Fruit fly (Drosophila melanogaster): ENCODE data around the gene toe.
A peak's percentile ranks its signal among the peaks of the same experiment; 100 is the strongest.

The toe gene

DNA sequence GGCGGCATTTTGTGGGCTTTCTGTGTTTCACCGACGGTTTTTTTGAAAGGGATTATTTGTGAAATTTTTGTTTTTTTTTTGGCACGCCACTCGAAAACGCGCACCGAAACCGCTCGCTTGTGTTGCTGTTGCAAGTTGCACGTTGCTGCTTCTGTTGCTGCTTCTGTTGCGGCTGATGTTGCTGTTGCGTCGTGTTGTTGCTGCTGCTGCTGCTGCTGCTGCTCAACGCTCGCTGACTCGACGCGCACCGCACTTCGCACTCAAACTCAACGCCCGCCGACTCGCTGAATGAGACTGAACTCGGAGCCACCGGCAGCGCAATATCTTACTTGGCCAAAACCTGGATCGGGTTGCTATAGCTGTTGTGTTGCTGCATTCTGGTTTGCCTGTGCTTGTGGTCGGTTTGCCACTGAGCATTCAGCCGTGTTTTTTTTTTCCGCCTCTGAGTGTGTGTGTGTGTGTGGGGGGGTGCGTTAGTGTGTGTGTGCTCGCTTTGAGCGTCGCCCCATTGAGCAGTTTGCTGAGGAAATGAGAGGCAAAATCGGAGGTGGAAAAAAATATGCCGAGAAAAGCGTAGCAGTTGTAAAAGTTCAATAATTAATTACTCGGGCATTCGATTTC, at the start of gene toe:
TSS of gene toe (minus strand) at position 277 of the 621 bp plus-strand sequence.
- TF ChIP-seq sv (GFP tag; optimal IDR thresholded peaks at IDR 0.05) (no peak), jim (GFP tag; optimal IDR thresholded peaks at IDR 0.05) (no peak), Dfd (GFP tag; optimal IDR thresholded peaks at IDR 0.05) (peak; percentile 93)

DNA sequence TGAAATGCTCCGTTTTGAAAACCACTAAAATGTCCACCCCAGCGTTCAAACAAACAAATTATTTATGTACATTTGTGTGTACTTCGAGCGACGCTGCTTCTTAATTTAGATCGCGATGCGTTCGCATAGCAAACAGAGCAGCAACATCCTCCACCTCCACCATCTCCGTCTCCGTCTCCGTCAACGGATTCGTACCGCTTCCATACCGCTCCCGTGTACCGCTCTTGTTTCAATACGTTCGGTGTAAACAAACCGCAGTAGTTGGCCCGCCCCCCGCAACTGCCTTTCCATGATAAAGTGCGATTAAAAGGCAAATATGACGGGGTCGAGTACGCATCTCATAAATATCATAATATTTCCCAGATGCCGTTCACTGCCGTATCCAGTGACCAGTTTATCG, 49.8 kb upstream of the toe start, which contains the start of gene CG33725:
TSS of gene CG33725 (plus strand) at position 364 of the 400 bp plus-strand sequence.
- TF ChIP-seq dl (GFP tag; optimal IDR thresholded peaks at IDR 0.05; ENCODE audit: insufficient read depth in 1 of 2, partially characterized antibody in 2 of 2) (no peak), Myc (optimal IDR thresholded peaks at IDR 0.05) (no peak), GATAd (GFP tag; optimal IDR thresholded peaks at IDR 0.05) (no peak), lola (GFP tag; optimal IDR thresholded peaks at IDR 0.05) (no peak), Hr83 (GFP tag; optimal IDR thresholded peaks at IDR 0.05; ENCODE audit: poor library complexity, severe bottlenecking) (no peak), brk (GFP tag; optimal IDR thresholded peaks at IDR 0.05) (no peak), OdsH (GFP tag; optimal IDR thresholded peaks at IDR 0.05) (no peak), Hnf4 (GFP tag; optimal IDR thresholded peaks at IDR 0.05) (no peak), h (GFP tag; optimal IDR thresholded peaks at IDR 0.05) (no peak), sage (GFP tag; optimal IDR thresholded peaks at IDR 0.05) (no peak), Mio (GFP tag; optimal IDR thresholded peaks at IDR 0.05) (no peak), rgr (GFP tag; optimal IDR thresholded peaks at IDR 0.05) (no peak), Dif (GFP tag; optimal IDR thresholded peaks at IDR 0.05; ENCODE audit: partially characterized antibody) (no peak), CrebA (GFP tag; optimal IDR thresholded peaks at IDR 0.05; ENCODE audit: borderline replicate concordance) (no peak), dsf (GFP tag; optimal IDR thresholded peaks at IDR 0.05; ENCODE audit: borderline replicate concordance) (no peak), Dfd (GFP tag; optimal IDR thresholded peaks at IDR 0.05) (no peak), ey (GFP tag; optimal IDR thresholded peaks at IDR 0.05) (no peak), foxo (GFP tag; optimal IDR thresholded peaks at IDR 0.05) (no peak)

DNA sequence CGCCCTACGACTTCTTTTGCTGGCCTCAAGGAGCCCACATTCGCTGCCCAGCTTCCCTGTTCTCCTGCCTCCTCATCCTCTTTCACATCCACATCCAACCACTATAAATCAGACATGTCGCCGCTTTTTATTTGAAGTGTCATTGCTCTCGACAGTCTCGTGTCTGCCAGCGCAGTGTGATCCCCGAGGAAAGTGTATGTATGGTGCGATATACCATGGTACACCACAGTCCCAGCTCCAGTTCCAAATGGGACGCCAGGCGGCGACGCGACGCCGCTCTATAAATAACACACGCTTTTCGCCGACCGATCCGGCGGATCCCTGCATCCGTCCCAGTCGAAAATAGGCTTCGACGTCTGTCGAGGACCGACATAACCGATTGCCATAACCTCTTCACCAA, 45.8 kb upstream of the toe start:
- TF ChIP-seq foxo (GFP tag; optimal IDR thresholded peaks at IDR 0.05), result no peak
- no peak for TF ChIP-seq h (GFP tag; optimal IDR thresholded peaks at IDR 0.05)
- TF ChIP-seq Dfd (GFP tag; optimal IDR thresholded peaks at IDR 0.05), result no peak
- no peak for TF ChIP-seq N (GFP tag; optimal IDR thresholded peaks at IDR 0.05)
- TF ChIP-seq brk (GFP tag; optimal IDR thresholded peaks at IDR 0.05), result no peak
- no peak for TF ChIP-seq tai (GFP tag; optimal IDR thresholded peaks at IDR 0.05)
- no peak for TF ChIP-seq dl (GFP tag; optimal IDR thresholded peaks at IDR 0.05; ENCODE audit: insufficient read depth in 1 of 2, partially characterized antibody in 2 of 2)
- TF ChIP-seq sage (GFP tag; optimal IDR thresholded peaks at IDR 0.05), result no peak
- TF ChIP-seq Hr83 (GFP tag; optimal IDR thresholded peaks at IDR 0.05; ENCODE audit: poor library complexity, severe bottlenecking), result no peak
- TF ChIP-seq dmrt93B (GFP tag; optimal IDR thresholded peaks at IDR 0.05), result no peak
- no peak for TF ChIP-seq pan (optimal IDR thresholded peaks at IDR 0.05)
- no peak for TF ChIP-seq Hr78 (GFP tag; optimal IDR thresholded peaks at IDR 0.05)
- no peak for TF ChIP-seq Mio (GFP tag; optimal IDR thresholded peaks at IDR 0.05)
- TF ChIP-seq CG9705 (GFP tag; optimal IDR thresholded peaks at IDR 0.05), result no peak
- no peak for TF ChIP-seq lola (GFP tag; optimal IDR thresholded peaks at IDR 0.05)
- TF ChIP-seq CrebA (GFP tag; optimal IDR thresholded peaks at IDR 0.05; ENCODE audit: borderline replicate concordance), result no peak
- no peak for TF ChIP-seq rgr (GFP tag; optimal IDR thresholded peaks at IDR 0.05)
- no peak for TF ChIP-seq br (GFP tag; optimal IDR thresholded peaks at IDR 0.05)
- no peak for TF ChIP-seq psq (GFP tag; optimal IDR thresholded peaks at IDR 0.05)

DNA sequence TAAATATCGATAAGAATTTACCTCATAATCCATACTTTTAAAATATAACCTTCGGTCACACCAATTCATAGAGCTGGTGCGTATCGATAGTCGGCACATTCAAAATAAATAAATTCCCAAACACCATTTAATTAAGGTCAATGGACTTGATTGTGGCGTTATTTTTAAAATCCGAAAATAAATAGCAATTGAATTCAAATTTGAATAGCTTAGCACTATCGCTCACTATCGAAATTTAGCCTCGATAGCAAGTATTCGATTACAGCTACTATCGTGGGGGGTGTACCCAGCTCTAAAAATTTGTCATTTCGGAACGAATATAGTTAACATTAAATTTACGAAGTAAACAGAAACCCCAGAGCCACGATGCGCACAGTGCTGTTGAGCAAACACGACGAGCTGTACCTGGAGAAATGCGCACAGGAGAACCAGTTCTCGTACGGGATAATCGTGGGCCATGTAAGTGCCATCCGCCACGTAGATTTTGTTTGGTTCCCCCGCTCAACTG, 39.1 kb upstream of the toe start, which contains the start of gene CG10616:
TSS of gene CG10616 (plus strand) at position 258 of the 508 bp plus-strand sequence.
- TF ChIP-seq sage (GFP tag; optimal IDR thresholded peaks at IDR 0.05) (no peak), CG9705 (GFP tag; optimal IDR thresholded peaks at IDR 0.05) (no peak), psq (GFP tag; optimal IDR thresholded peaks at IDR 0.05) (no peak), ey (GFP tag; optimal IDR thresholded peaks at IDR 0.05) (no peak), OdsH (GFP tag; optimal IDR thresholded peaks at IDR 0.05) (no peak), CrebA (GFP tag; optimal IDR thresholded peaks at IDR 0.05; ENCODE audit: borderline replicate concordance) (peak; percentile 18), Rel (GFP tag; optimal IDR thresholded peaks at IDR 0.05) (no peak), Rel (tag; optimal IDR thresholded peaks at IDR 0.05) (peak; percentile 95), br (GFP tag; optimal IDR thresholded peaks at IDR 0.05) (no peak), N (GFP tag; optimal IDR thresholded peaks at IDR 0.05) (no peak), GATAd (GFP tag; optimal IDR thresholded peaks at IDR 0.05) (no peak), dl (GFP tag; optimal IDR thresholded peaks at IDR 0.05; ENCODE audit: insufficient read depth in 1 of 2, partially characterized antibody in 2 of 2) (no peak), Jra (GFP tag; optimal IDR thresholded peaks at IDR 0.05) (peak; percentile 43), Hr83 (GFP tag; optimal IDR thresholded peaks at IDR 0.05; ENCODE audit: poor library complexity, severe bottlenecking) (no peak)

Data from whole organism, wandering third instar larva.